Worm (Caenorhabditis elegans) whole organism, L2 larva: ENCODE results near the gene amph-1.

Experiments
- ceh-82 ChIP-seq: fragments of 150-350 bp; optimal IDR thresholded peaks from 2 replicates; lab custom pipeline; 2014; ENCODE audit warnings: missing biosample characterization, missing genetic modification characterization
- ztf-11 ChIP-seq: sonication (generic microtip); optimal IDR thresholded peaks from 2 replicates; lab custom pipeline; 2017; ENCODE audit warnings: missing biosample characterization, missing genetic modification characterization

DNA sequence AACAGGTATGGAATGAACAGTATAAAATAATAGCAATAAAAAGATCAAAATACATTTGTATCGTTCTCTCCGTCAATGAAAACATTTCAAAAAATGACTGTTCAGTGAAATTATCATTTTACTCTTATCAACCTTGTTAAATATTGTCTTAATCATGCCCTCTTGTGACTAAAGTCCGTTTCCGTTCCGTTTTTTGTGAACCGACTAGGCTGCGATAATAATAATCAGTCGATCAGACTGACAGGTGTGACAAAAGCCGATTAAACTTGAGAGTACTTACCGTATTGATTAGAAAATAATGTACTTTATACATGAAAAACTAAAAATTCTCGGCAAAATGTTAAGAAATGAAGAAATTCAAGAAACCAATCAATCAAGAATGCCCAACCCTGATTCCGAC lies 34.8 kb upstream of the amph-1 start, which contains the start of gene ins-7:
- TF ChIP-seq ceh-82 (tag; lab: Kevin White, UChicago) (no peak), ztf-11 (tag; lab: Kevin White, UChicago) (no peak)
